Worm (Caenorhabditis elegans): ENCODE measurements around the gene cct-5.

DNA sequence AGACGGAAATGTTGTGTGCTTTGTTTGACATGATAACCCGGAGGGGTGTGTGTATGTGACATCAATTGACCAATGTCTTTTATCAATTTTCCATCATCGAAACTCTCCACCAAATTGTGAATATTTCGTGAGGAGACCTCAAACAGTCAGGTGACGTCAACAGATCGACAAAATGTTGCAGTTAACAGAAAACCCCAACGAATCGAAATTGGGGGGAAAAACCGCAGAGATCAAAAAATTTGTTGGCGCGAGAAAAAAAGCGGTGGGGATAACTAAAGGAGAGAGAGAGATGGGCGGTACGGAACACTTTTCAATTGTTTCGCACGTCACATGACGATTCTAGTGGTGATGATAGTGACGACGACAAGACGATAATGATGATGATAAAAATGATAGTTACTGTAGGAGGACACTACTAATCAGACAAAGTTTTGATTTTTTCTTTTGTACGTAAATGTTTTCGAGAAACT, 13.3 kb downstream of the cct-5 start:
- TF ChIP-seq fkh-10 (GFP tag; optimal IDR thresholded peaks at IDR 0.05) (no peak), blmp-1 (tag; optimal IDR thresholded peaks at IDR 0.05) (peak; percentile 90), grh-1 (GFP tag; IDR thresholded peaks at IDR 0.05) (no peak), ceh-82 (tag; optimal IDR thresholded peaks at IDR 0.05) (no peak), vab-15 (tag; optimal IDR thresholded peaks at IDR 0.05) (no peak), hlh-17 (GFP tag; optimal IDR thresholded peaks at IDR 0.05; ENCODE audit: borderline replicate concordance) (no peak), swsn-7 (tag; optimal IDR thresholded peaks at IDR 0.05) (no peak)

Measured in whole organism, L1 larva.